Fruit fly (Drosophila melanogaster) S2 (cell line): ENCODE measurements around the gene Ada.

Source experiments
- CG8478 ChIP-seq: fragments of >200 bp; optimal IDR thresholded peaks from 2 replicates; lab custom pipeline; 2018
- CTCF ChIP-seq, 2 experiments: fragments of >200 bp; optimal IDR thresholded peaks; 2 replicates each; lab custom pipeline; 2018

Ada gene

dm6 chr3R:9039448-9039847, 25.5 kb upstream of the Ada start, which contains the start of gene neur:
Gene neur (minus strand): TSS chr3R:9039471.
- TF ChIP-seq CTCF (optimal IDR thresholded peaks at IDR 0.05; lab: Kevin White, UChicago) = no peak
- no peak for TF ChIP-seq CG8478 (lab: Kevin White, UChicago)

DNA sequence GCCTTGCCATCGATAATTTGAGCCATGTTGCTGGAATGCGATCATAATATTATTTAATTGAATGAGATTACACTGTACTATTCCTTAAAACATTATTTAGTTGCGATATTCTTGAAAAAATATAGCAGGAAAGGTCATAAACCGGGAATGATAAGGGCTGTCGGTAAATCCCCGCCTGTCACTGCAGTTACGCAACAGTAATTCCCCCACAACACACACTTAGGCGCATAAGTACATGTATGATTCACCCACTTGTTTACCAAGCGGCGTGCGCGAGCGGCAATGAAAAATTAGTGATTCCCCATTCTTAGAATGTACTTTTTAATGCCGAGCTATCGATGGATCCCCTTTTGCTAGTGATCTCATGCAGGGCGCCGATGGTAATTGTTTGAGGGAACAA, 21.4 kb upstream of the Ada start:
- TF ChIP-seq CTCF (optimal IDR thresholded peaks at IDR 0.05; lab: Kevin White, UChicago) = no peak
- no peak for TF ChIP-seq CG8478 (lab: Kevin White, UChicago)

dm6 chr3R:9045733-9046132, 19.2 kb upstream of the Ada start:
- TF ChIP-seq CG8478 (lab: Kevin White, UChicago) (no peak), CTCF (optimal IDR thresholded peaks at IDR 0.05; lab: Kevin White, UChicago) (no peak)

dm6 chr3R:9046954-9047353, 18.0 kb upstream of the Ada start:
- TF ChIP-seq CTCF (optimal IDR thresholded peaks at IDR 0.05; lab: Kevin White, UChicago) = no peak
- TF ChIP-seq CG8478 (lab: Kevin White, UChicago) = no peak

DNA sequence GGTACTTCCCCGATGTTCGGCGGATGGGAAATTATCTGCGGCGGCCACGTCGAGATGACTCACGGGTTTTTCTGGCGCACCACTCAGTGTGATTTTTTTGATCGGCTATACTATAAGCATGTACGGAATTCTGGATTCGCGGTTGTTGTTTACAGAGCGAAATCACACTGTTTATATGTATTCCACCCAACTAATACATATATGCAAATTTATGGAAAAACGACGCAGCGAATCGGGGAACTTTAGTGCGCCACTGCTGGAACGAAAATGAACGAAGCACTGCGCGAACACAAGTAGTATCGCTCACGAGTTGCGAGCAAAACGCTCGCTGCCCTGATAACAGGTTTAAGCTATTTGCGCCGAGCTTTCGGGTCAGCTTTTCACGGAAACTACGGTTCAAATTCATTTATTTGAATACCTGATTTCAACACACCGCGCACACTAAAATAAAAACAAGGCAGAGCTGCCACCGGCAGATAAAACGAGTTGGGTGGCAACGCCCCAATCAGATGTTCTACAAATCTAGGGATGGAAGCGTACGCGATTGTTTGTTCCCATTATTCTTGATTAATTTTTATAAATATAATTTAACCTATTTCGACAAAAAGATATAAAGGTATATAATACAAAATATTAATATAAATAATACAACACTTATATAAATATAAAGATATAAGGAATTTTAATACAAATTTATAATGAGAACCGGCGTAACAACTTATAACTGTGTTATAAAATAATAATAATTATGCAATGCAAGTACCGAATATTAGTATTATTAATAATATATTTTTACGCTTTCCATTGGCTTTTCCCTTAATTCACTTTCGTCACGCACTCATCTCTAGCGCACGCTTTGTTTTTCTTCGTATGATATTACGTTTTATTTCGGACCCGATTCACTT, 17.2 kb upstream of the Ada start, which contains the start of gene Rel:
Gene Rel (minus strand): TSS at position 417 of the 905 bp plus-strand sequence.
- TF ChIP-seq CG8478 (lab: Kevin White, UChicago) (no peak), CTCF (optimal IDR thresholded peaks at IDR 0.05; lab: Kevin White, UChicago) (no peak)

DNA sequence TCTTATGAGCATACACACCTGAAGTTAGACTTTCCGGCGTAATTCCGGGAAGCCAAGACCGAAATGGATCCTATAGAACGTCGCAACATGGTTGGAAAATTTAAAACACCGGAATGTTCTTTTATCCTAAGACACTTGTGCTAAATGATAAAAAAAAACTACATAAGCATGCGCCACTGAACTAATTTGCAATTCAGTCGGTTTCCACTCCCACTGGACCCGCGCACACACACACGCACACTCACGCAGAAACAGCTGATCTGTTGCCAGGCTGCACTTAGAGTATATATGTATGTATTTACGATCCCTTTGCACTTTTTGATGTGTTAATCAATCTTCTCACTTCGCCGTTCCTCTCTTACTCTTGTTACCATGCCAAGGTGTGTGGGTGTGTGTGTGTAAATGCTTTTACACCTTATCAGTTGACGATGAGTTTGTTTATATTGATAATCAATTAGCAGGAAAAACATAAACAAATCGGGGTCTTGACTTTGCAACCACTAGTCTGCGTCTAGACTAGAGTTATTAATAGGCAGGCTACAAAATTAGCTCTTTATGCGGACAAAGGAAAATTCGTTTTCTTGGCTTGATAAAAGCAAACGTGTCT, 16.4 kb upstream of the Ada start, which contains the start of gene Mst85C:
Gene Mst85C (plus strand): TSS at position 180 of the 607 bp plus-strand sequence.
- no peak for TF ChIP-seq CG8478 (lab: Kevin White, UChicago)
- TF ChIP-seq CTCF (optimal IDR thresholded peaks at IDR 0.05; lab: Kevin White, UChicago) = no peak

DNA sequence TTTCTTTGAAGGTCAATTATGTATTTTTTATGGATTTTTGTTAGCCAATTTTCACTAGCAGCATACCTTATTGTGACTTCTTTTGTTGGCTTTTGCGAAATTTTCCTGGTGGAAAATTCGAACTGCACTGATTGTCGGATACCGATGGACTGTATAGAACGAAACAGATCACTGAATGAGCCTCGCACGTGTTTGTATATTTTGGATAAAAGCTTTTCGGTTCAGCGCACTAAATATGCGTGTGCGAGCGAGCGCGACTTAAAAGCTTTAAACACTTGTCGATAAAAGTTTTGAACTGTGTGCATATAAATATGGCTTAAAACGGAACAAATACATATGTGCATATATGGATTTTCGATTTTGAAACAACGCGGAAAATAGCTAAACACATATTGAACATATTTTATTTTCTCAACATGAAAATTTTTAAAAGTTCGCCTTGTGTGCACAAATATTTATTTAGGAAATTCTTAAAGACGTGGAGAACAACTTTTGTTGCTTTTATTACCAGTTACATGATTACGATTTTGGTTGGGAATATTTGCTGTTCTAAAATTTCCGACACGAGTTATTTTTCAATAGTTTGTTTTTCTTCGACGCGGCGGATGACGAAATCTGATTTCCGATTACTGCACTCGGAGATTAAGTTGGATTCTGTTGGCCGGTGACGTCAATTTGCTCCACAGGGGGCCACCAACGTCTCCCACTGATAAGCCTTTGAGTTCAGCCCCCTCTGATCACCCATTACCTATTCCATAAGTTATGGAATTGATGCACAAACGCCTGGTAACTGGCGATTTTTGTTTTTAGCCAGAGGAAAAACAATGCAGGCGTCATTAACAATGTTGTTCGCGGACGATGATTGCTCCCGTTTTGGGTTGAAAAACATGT, 15.6 kb upstream of the Ada start:
- TF ChIP-seq CTCF (optimal IDR thresholded peaks at IDR 0.05; lab: Kevin White, UChicago) = no peak

dm6 chr3R:9050519-9051119, 14.4 kb upstream of the Ada start, which contains the start of gene Nmdmc:
Gene Nmdmc (minus strand): TSS chr3R:9050555.
- TF ChIP-seq CTCF (optimal IDR thresholded peaks at IDR 0.05; lab: Kevin White, UChicago) (no peak), CG8478 (lab: Kevin White, UChicago) (no peak)

dm6 chr3R:9051937-9052680, 12.9 kb upstream of the Ada start, which contains the start of gene Kdm2:
Gene Kdm2 (plus strand): TSS chr3R:9052495.
- TF ChIP-seq CTCF (optimal IDR thresholded peaks at IDR 0.05; lab: Kevin White, UChicago) (no peak), CG8478 (lab: Kevin White, UChicago) (no peak)

DNA sequence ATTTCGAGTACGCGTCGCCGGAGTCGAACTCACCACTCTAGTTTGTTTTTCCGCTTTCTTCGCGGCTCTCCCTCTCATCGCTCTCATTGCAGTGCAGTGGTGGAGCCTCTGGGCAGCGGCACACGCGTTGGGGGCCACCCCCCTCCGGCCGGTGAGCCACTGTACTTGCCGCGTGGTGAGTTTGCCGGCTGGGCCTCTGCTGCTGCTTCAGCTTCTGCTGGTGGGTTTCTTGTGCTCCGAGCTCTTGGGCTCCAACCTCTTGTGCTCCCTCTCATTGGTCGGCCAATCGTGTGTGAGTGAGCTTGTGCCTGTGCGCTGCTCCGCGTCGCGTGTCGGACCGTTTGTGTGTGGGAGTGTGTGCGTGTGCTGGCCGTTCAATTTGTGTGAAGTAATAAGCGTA, 12.0 kb upstream of the Ada start:
- TF ChIP-seq CTCF (optimal IDR thresholded peaks at IDR 0.05; lab: Kevin White, UChicago) (no peak), CG8478 (lab: Kevin White, UChicago) (no peak)

- no peak for TF ChIP-seq CG8478 (lab: Kevin White, UChicago)
- TF ChIP-seq CTCF (optimal IDR thresholded peaks at IDR 0.05; lab: Kevin White, UChicago) = no peak
Measured at dm6 chr3R:9053850-9054441, 11.0 kb upstream of the Ada start.

DNA sequence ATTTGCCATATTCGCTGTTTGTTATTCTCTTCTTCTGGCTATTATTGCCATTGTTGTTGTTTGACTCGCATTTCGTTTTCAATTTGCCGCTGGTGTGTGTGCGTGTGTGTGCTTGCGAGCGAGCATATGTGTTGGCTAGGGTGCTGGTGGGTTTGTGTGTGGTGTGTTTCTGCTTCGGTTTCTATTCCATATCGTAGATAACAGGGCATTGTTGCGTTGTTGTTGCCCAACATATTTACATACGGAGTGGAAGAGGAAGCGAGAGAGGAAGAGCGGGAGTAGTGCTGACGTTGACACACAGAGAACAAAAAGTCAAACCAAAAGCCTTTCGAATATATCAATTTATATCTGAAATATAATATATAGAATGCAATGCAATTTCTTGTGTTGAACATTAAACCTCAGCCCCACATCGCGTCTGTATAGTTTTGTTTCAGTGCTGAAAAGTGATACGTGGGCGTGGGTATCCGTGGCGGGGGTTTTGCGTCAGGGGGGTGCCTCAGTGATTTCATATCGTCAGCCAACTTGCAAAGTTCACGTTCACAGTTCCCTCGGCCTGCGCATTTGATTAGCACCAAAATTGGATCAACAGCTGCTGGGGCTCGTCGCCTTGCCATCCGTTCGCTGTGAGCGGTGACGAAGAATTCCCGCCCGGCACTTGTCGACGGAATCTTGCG, 10.4 kb upstream of the Ada start:
- TF ChIP-seq CTCF (optimal IDR thresholded peaks at IDR 0.05; lab: Kevin White, UChicago) (no peak), CG8478 (lab: Kevin White, UChicago) (no peak)
